Fruit fly (Drosophila melanogaster): ENCODE data around the gene baz.

The baz gene

dm6 chrX:17218232-17218951, 58.6 kb downstream of the baz start, which contains the start of gene CG12998:
Gene CG12998 (plus strand): TSS chrX:17218667.
- no peak for TF ChIP-seq CG17801 (GFP tag; optimal IDR thresholded peaks at IDR 0.05; ENCODE audit: partially characterized antibody)

dm6 chrX:17221142-17221541, 61.3 kb downstream of the baz start, which contains the start of gene CG5172:
Gene CG5172 (plus strand): TSS chrX:17221442.
- TF ChIP-seq CG17801 (GFP tag; optimal IDR thresholded peaks at IDR 0.05; ENCODE audit: partially characterized antibody): no peak

- no peak for TF ChIP-seq CG17801 (GFP tag; optimal IDR thresholded peaks at IDR 0.05; ENCODE audit: partially characterized antibody)
Observed at dm6 chrX:17223715-17224114, 63.9 kb downstream of the baz start, which contains the start of gene CG34327. Gene CG34327 (minus strand): TSS chrX:17223815.

dm6 chrX:17225972-17226680, 66.3 kb downstream of the baz start:
- no peak for TF ChIP-seq CG17801 (GFP tag; optimal IDR thresholded peaks at IDR 0.05; ENCODE audit: partially characterized antibody)

dm6 chrX:17226681-17227019, 66.8 kb downstream of the baz start, which contains the start of gene CG10598:
Gene CG10598 (minus strand): TSS chrX:17226867.
- TF ChIP-seq CG17801 (GFP tag; optimal IDR thresholded peaks at IDR 0.05; ENCODE audit: partially characterized antibody): no peak

- TF ChIP-seq CG17801 (GFP tag; optimal IDR thresholded peaks at IDR 0.05; ENCODE audit: partially characterized antibody): no peak
Observed at dm6 chrX:17227462-17227861, 67.7 kb downstream of the baz start.

dm6 chrX:17229475-17230169, 69.8 kb downstream of the baz start:
- no peak for TF ChIP-seq CG17801 (GFP tag; optimal IDR thresholded peaks at IDR 0.05; ENCODE audit: partially characterized antibody)

dm6 chrX:17230944-17231343, 71.1 kb downstream of the baz start, which contains the start of gene CG10597:
Gene CG10597 (minus strand): TSS chrX:17231044.
- TF ChIP-seq CG17801 (GFP tag; optimal IDR thresholded peaks at IDR 0.05; ENCODE audit: partially characterized antibody): no peak

- no peak for TF ChIP-seq CG17801 (GFP tag; optimal IDR thresholded peaks at IDR 0.05; ENCODE audit: partially characterized antibody)
Observed at dm6 chrX:17232642-17233041, 72.8 kb downstream of the baz start, which contains the start of gene f. Gene f (plus strand): TSS chrX:17232942.

- no peak for TF ChIP-seq CG17801 (GFP tag; optimal IDR thresholded peaks at IDR 0.05; ENCODE audit: partially characterized antibody)
Observed at dm6 chrX:17236468-17236867, 76.7 kb downstream of the baz start.

dm6 chrX:17237421-17237820, 77.6 kb downstream of the baz start:
- no peak for TF ChIP-seq CG17801 (GFP tag; optimal IDR thresholded peaks at IDR 0.05; ENCODE audit: partially characterized antibody)

dm6 chrX:17244854-17245253, 85.0 kb downstream of the baz start, which contains the start of gene CG8915:
Gene CG8915 (minus strand): TSS chrX:17245001.
- peak; percentile 38 for TF ChIP-seq CG17801 (GFP tag; optimal IDR thresholded peaks at IDR 0.05; ENCODE audit: partially characterized antibody)

- no peak for TF ChIP-seq CG17801 (GFP tag; optimal IDR thresholded peaks at IDR 0.05; ENCODE audit: partially characterized antibody)
Observed at dm6 chrX:17246916-17247315, 87.1 kb downstream of the baz start, which contains the start of gene CG42854. Gene CG42854 (minus strand): TSS chrX:17247016.

dm6 chrX:17249326-17249725, 89.5 kb downstream of the baz start, which contains the start of gene CG8675:
Gene CG8675 (minus strand): TSS chrX:17249502.
- peak; percentile 16 for TF ChIP-seq CG17801 (GFP tag; optimal IDR thresholded peaks at IDR 0.05; ENCODE audit: partially characterized antibody)

Data from ovary, adult (tissue).